Fruit fly (Drosophila melanogaster): ENCODE data around the gene Tpi.

Gene Tpi

DNA sequence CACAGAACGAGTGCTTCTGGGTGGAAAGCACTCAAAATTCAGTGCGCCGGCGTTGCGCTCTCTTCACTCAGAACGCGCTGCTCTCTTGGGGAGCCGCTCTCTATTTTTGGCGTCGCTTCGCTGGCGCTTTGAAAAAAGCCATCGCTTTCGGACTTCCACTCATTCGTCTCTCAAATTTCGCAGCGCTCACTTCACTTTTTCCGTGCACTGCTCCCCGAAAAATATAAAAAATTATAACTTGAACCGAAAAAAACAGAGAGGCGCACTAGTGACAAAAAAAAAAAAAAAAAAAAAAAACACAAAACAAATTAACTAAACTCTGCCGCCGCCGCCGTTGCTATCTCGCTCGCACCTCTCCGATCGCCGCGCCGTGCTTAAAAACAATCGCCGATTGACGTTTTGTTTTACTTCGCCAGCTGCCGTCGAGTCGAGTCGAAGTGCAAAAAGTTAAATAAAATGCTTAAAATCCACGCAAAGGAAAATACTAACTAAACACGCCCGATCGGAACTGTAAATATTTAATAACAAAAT lies 35.0 kb downstream of the Tpi start (continued):
- TF ChIP-seq bigmax (GFP tag; optimal IDR thresholded peaks at IDR 0.05) (no peak), CG3407 (GFP tag; optimal IDR thresholded peaks at IDR 0.05) (no peak), gro (GFP tag; optimal IDR thresholded peaks at IDR 0.05) (peak; percentile 47), CG17912 (GFP tag; optimal IDR thresholded peaks at IDR 0.05) (no peak), Ets65A (GFP tag) (no peak), CG12659 (GFP tag; optimal IDR thresholded peaks at IDR 0.05) (no peak), CG14441 (GFP tag; IDR thresholded peaks at IDR 0.05) (0 out of 2 replicates have a peak, but pooled peaks have one; percentile 17), CG3065 (GFP tag; optimal IDR thresholded peaks at IDR 0.05) (no peak), prd (optimal IDR thresholded peaks at IDR 0.05) (no peak), prd (GFP tag; IDR thresholded peaks at IDR 0.05) (no peak), gem (tag; optimal IDR thresholded peaks at IDR 0.05) (no peak), Awh (GFP tag; IDR thresholded peaks at IDR 0.05) (no peak), CG14710 (tag; optimal IDR thresholded peaks at IDR 0.05) (no peak), Jarid2 (GFP tag; optimal IDR thresholded peaks at IDR 0.05) (peak; percentile 25), ranshi (GFP tag; IDR thresholded peaks at IDR 0.05) (no peak), CG30431 (GFP tag; optimal IDR thresholded peaks at IDR 0.05) (no peak), chn (GFP tag; optimal IDR thresholded peaks at IDR 0.05) (no peak), Opbp (GFP tag; IDR thresholded peaks at IDR 0.05; ENCODE audit: partially characterized antibody) (peak; percentile 42; the same call in 1 of the 3 replicates), CG5180 (GFP tag; optimal IDR thresholded peaks at IDR 0.05) (no peak), CG2199 (GFP tag; IDR thresholded peaks at IDR 0.05) (no peak), CG7556 (GFP tag; optimal IDR thresholded peaks at IDR 0.05) (no peak), fu2 (GFP tag; optimal IDR thresholded peaks at IDR 0.05) (no peak), Chrac-16 (GFP tag; optimal IDR thresholded peaks at IDR 0.05) (no peak), CG8944 (GFP tag; optimal IDR thresholded peaks at IDR 0.05) (no peak), trh (GFP tag; optimal IDR thresholded peaks at IDR 0.05) (no peak), CG9437 (GFP tag; optimal IDR thresholded peaks at IDR 0.05) (no peak), CG11085 (GFP tag; IDR thresholded peaks at IDR 0.05) (no peak), z (GFP tag; IDR thresholded peaks at IDR 0.05) (peak; percentile 99), Vsx1 (GFP tag; optimal IDR thresholded peaks at IDR 0.05) (no peak), CG16813 (GFP tag; IDR thresholded peaks at IDR 0.05; ENCODE audit: partially characterized antibody) (no peak), CG7928 (GFP tag; optimal IDR thresholded peaks at IDR 0.05) (no peak), CG7987 (GFP tag; optimal IDR thresholded peaks at IDR 0.05) (no peak), ftz-f1 (GFP tag; optimal IDR thresholded peaks at IDR 0.05) (no peak), CG14965 (GFP tag; optimal IDR thresholded peaks at IDR 0.05; ENCODE audit: borderline replicate concordance) (no peak), Gug (GFP tag; IDR thresholded peaks at IDR 0.05) (no peak), Dad (GFP tag; optimal IDR thresholded peaks at IDR 0.05) (no peak), zen2 (GFP tag; IDR thresholded peaks at IDR 0.05; ENCODE audit: partially characterized antibody) (peak; percentile 71), D19A (tag; optimal IDR thresholded peaks at IDR 0.05) (no peak), tgo (GFP tag; IDR thresholded peaks at IDR 0.05) (no peak), Poxn (GFP tag; IDR thresholded peaks at IDR 0.05) (no peak), CG7786 (GFP tag; optimal IDR thresholded peaks at IDR 0.05) (no peak), hbn (GFP tag; IDR thresholded peaks at IDR 0.05; ENCODE audit: partially characterized antibody) (peak; percentile 60), CG13123 (GFP tag; optimal IDR thresholded peaks at IDR 0.05) (no peak), jumu (GFP tag; optimal IDR thresholded peaks at IDR 0.05) (no peak), CG18619 (GFP tag; optimal IDR thresholded peaks at IDR 0.05) (no peak), CG17802 (tag; optimal IDR thresholded peaks at IDR 0.05) (no peak), Sry-β (GFP tag; optimal IDR thresholded peaks at IDR 0.05) (no peak), Xrp1 (GFP tag; IDR thresholded peaks at IDR 0.05) (no peak), CG4404 (GFP tag; IDR thresholded peaks at IDR 0.05) (no peak), B-H1 (GFP tag; IDR thresholded peaks at IDR 0.05) (no peak), CG12236 (GFP tag; optimal IDR thresholded peaks at IDR 0.05) (no peak), tx (GFP tag; optimal IDR thresholded peaks at IDR 0.05) (no peak)
